Worm (Caenorhabditis elegans) whole organism, mixed stage, embryonic: ENCODE data around the gene F38A6.4.

Experiments
- M03D4.4 ChIP-seq: sonication (generic microtip); optimal IDR thresholded peaks from 2 replicates; lab custom pipeline; 2017; ENCODE audit warnings: mild to moderate bottlenecking, missing genetic modification characterization, missing compliant biosample characterization
- bed-3 ChIP-seq: fragments of 200-800 bp; sonication (Bioruptor generic); optimal IDR thresholded peaks from 3 replicates; lab custom pipeline; 2018; ENCODE audit warnings: mild to moderate bottlenecking, missing genetic modification characterization, moderate library complexity, missing compliant biosample characterization
- blmp-1 ChIP-seq: fragments of 150-350 bp; optimal IDR thresholded peaks from 2 replicates; lab custom pipeline; 2014; ENCODE audit warnings: missing biosample characterization, missing genetic modification characterization
- ceh-39 ChIP-seq: fragments of 150-350 bp; optimal IDR thresholded peaks from 2 replicates; lab custom pipeline; 2014; ENCODE audit warnings: missing biosample characterization, missing genetic modification characterization
- ceh-43 ChIP-seq: fragments of 200-800 bp; sonication (Bioruptor generic); optimal IDR thresholded peaks from 2 replicates; lab custom pipeline; 2018; ENCODE audit warnings: mild to moderate bottlenecking, missing genetic modification characterization, moderate library complexity, missing compliant biosample characterization
- ceh-83 ChIP-seq: fragments of 200-800 bp; sonication (Bioruptor generic); optimal IDR thresholded peaks from 2 replicates; lab custom pipeline; 2018; ENCODE audit warnings: mild to moderate bottlenecking, missing genetic modification characterization, missing compliant biosample characterization
- ces-1 ChIP-seq: fragments of 150-350 bp; optimal IDR thresholded peaks from 2 replicates; lab custom pipeline; 2014; ENCODE audit warnings: missing biosample characterization, missing genetic modification reagents, missing genetic modification characterization
- cnd-1 ChIP-seq: fragments of 200-800 bp; sonication (Bioruptor generic); optimal IDR thresholded peaks from 2 replicates; lab custom pipeline; 2018; ENCODE audit warnings: mild to moderate bottlenecking, missing genetic modification characterization, missing compliant biosample characterization
- drap-1 ChIP-seq: fragments of 200-800 bp; sonication (Bioruptor generic); optimal IDR thresholded peaks from 3 replicates; lab custom pipeline; 2018; ENCODE audit warnings: mild to moderate bottlenecking, missing genetic modification characterization, missing compliant biosample characterization
- elt-1 ChIP-seq: sonication (generic microtip); optimal IDR thresholded peaks from 2 replicates; lab custom pipeline; 2017; ENCODE audit warnings: missing genetic modification characterization, mild to moderate bottlenecking, missing compliant biosample characterization, antibody characterized with exemption, moderate library complexity, borderline replicate concordance; ENCODE audit not compliant: insufficient read depth
- elt-3 ChIP-seq: fragments of 150-350 bp; optimal IDR thresholded peaks from 2 replicates; lab custom pipeline; 2014; ENCODE audit warnings: missing biosample characterization, missing genetic modification characterization
- flh-1 ChIP-seq: fragments of 200-800 bp; sonication (Bioruptor generic); optimal IDR thresholded peaks from 2 replicates; lab custom pipeline; 2018; ENCODE audit warnings: mild to moderate bottlenecking, missing genetic modification characterization, moderate library complexity, missing compliant biosample characterization
- ham-2 ChIP-seq: fragments of 200-800 bp; sonication (Bioruptor generic); optimal IDR thresholded peaks from 2 replicates; lab custom pipeline; 2018; ENCODE audit warnings: mild to moderate bottlenecking, missing genetic modification characterization, missing compliant biosample characterization
- hlh-1 ChIP-seq: fragments of 150-350 bp; optimal IDR thresholded peaks from 2 replicates; lab custom pipeline; 2014; ENCODE audit warnings: missing biosample characterization, missing genetic modification reagents, missing genetic modification characterization
- lin-13 ChIP-seq: fragments of 150-350 bp; optimal IDR thresholded peaks from 2 replicates; lab custom pipeline; 2014; ENCODE audit warnings: missing biosample characterization, missing genetic modification characterization
- lin-32 ChIP-seq: fragments of 200-800 bp; sonication (Bioruptor generic); optimal IDR thresholded peaks from 2 replicates; lab custom pipeline; 2018; ENCODE audit warnings: mild to moderate bottlenecking, missing genetic modification characterization, missing compliant biosample characterization
- mab-5 ChIP-seq: fragments of 150-350 bp; optimal IDR thresholded peaks from 2 replicates; lab custom pipeline; 2014; ENCODE audit warnings: missing biosample characterization, missing genetic modification characterization
- mep-1 ChIP-seq: fragments of 150-350 bp; optimal IDR thresholded peaks from 2 replicates; lab custom pipeline; 2017; ENCODE audit warnings: missing biosample characterization, missing genetic modification reagents, missing genetic modification characterization, inconsistent platforms
- mls-2 ChIP-seq: sonication (generic microtip); optimal IDR thresholded peaks from 2 replicates; lab custom pipeline; 2016; ENCODE audit warnings: mild to moderate bottlenecking, missing genetic modification characterization, moderate library complexity, missing compliant biosample characterization
- nhr-12 ChIP-seq: fragments of 150-350 bp; optimal IDR thresholded peaks from 2 replicates; lab custom pipeline; 2014; ENCODE audit warnings: missing biosample characterization, missing genetic modification characterization
- nhr-2 ChIP-seq: fragments of 150-350 bp; optimal IDR thresholded peaks from 2 replicates; lab custom pipeline; 2014; ENCODE audit warnings: missing biosample characterization, missing genetic modification characterization
- nhr-237 ChIP-seq: fragments of 150-350 bp; optimal IDR thresholded peaks from 2 replicates; lab custom pipeline; 2014; ENCODE audit warnings: missing biosample characterization, missing genetic modification characterization
- nhr-28 ChIP-seq: fragments of 150-350 bp; optimal IDR thresholded peaks from 2 replicates; lab custom pipeline; 2014; ENCODE audit warnings: missing biosample characterization, missing genetic modification characterization
- nhr-76 ChIP-seq: sonication (generic microtip); optimal IDR thresholded peaks from 2 replicates; lab custom pipeline; 2017; ENCODE audit warnings: missing biosample characterization, missing genetic modification characterization
- sem-2 ChIP-seq: fragments of 200-800 bp; sonication (Bioruptor generic); optimal IDR thresholded peaks from 2 replicates; lab custom pipeline; 2018; ENCODE audit warnings: mild to moderate bottlenecking, missing genetic modification characterization, missing compliant biosample characterization
- snpc-4 ChIP-seq: fragments of 150-350 bp; optimal IDR thresholded peaks from 2 replicates; lab custom pipeline; 2014; ENCODE audit warnings: missing biosample characterization, missing genetic modification characterization
- sptf-1 ChIP-seq: sonication (generic microtip); optimal IDR thresholded peaks from 2 replicates; lab custom pipeline; 2017; ENCODE audit warnings: mild to moderate bottlenecking, missing genetic modification characterization, moderate library complexity, missing compliant biosample characterization
- tbx-8 ChIP-seq: fragments of 200-800 bp; sonication (Bioruptor generic); optimal IDR thresholded peaks from 2 replicates; lab custom pipeline; 2018; ENCODE audit warnings: mild to moderate bottlenecking, missing genetic modification characterization, moderate library complexity, missing compliant biosample characterization
- unc-120 ChIP-seq: sonication (generic microtip); optimal IDR thresholded peaks from 2 replicates; lab custom pipeline; 2017; ENCODE audit warnings: missing genetic modification characterization, missing compliant biosample characterization; ENCODE audit not compliant: poor library complexity, severe bottlenecking
- unc-39 ChIP-seq: fragments of 150-350 bp; optimal IDR thresholded peaks from 2 replicates; lab custom pipeline; 2014; ENCODE audit warnings: missing biosample characterization, missing genetic modification characterization
- zip-8 ChIP-seq: fragments of 150-350 bp; optimal IDR thresholded peaks from 2 replicates; lab custom pipeline; 2014; ENCODE audit warnings: missing biosample characterization, missing genetic modification characterization
- ztf-11 ChIP-seq: fragments of 150-350 bp; optimal IDR thresholded peaks from 2 replicates; lab custom pipeline; 2014; ENCODE audit warnings: missing biosample characterization, missing genetic modification characterization

F38A6.4 gene

DNA sequence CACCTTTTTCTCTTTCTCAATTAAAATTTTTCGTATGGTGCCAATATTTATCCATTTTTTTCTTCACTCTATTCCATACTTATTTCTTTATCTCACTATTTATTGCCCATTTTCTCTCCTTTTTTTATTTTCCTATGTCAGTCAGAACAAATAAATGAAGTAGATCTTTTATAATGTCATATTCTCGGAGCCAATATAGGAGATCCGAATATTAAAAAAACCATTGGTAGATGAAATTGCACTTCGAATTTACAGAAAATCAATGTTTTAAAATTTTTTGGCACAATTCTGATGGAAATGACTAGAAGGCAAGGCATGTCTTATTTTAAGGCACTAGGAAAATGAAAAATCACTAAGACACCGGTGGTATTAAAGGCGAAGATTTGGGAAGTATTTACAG is 15.4 kb upstream of the F38A6.4 start:
- no peak for TF ChIP-seq ceh-39 (tag; lab: Kevin White, UChicago)
- no peak for TF ChIP-seq bed-3 (GFP tag; lab: Kevin White, UChicago)
- TF ChIP-seq ceh-43 (GFP tag; lab: Kevin White, UChicago): no peak
- TF ChIP-seq elt-1: no peak
- TF ChIP-seq M03D4.4 (tag; lab: Kevin White, UChicago): no peak
- TF ChIP-seq ces-1: no peak
- TF ChIP-seq blmp-1 (tag; lab: Kevin White, UChicago): no peak
- TF ChIP-seq cnd-1 (tag; lab: Kevin White, UChicago): no peak
- TF ChIP-seq drap-1 (GFP tag; lab: Kevin White, UChicago): no peak
- no peak for TF ChIP-seq unc-39 (tag; lab: Kevin White, UChicago)
- no peak for TF ChIP-seq hlh-1 (tag; lab: Kevin White, UChicago)

DNA sequence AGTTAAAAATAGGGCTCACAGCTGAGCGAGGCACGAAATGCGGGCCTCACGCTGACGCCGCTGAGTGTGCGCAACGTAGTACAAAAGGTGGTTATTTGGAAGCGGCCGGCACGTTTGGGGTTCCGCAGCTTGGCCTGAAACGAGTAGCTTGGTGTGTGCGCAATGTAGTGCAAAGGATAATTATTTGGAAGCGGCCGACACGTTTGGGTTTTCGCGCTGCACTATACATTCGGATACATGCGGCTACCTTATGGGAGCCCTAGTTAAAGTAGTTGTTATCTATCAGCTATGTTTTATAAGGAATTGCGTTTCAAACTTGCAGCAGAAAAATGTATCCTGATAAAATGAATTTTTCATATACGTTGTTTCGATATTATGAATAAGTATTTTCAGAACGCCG is 14.8 kb upstream of the F38A6.4 start, which contains the start of gene Y44A6D.1:
Gene Y44A6D.1 (minus strand): TSS at position 23 of the 400 bp plus-strand sequence.
- TF ChIP-seq drap-1 (GFP tag; lab: Kevin White, UChicago): peak; percentile 39
- no peak for TF ChIP-seq unc-39 (tag; lab: Kevin White, UChicago)
- no peak for TF ChIP-seq blmp-1 (tag; lab: Kevin White, UChicago)
- TF ChIP-seq nhr-237 (tag; lab: Kevin White, UChicago): no peak
- TF ChIP-seq lin-32: no peak
- no peak for TF ChIP-seq bed-3 (GFP tag; lab: Kevin White, UChicago)
- TF ChIP-seq nhr-12 (tag; lab: Kevin White, UChicago): no peak

DNA sequence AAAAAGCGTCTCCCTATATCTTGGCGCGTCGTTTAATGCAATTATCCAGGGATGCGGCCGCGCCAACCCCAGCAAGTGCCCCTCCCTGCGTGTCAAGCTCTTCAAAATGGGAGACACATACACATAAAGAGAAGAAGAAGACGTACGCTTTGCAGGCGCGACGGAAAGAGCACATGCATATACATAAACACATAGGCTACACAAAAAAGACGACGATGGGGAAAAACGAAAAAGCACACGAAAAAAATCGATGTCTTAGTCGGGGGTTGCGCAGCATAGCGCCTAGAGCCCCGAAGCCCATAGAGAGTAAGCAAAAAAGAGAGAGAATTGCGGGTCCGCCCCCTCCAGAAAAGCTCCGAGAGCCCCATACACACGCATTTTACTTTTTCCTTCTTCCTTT is 13.9 kb upstream of the F38A6.4 start, which contains the start of gene tpan-1:
Gene tpan-1 (plus strand): TSS at position 398 of the 400 bp plus-strand sequence.
- TF ChIP-seq lin-32: no peak
- TF ChIP-seq ces-1: peak; percentile 88
- TF ChIP-seq drap-1 (GFP tag; lab: Kevin White, UChicago): peak; percentile 41
- TF ChIP-seq hlh-1 (tag; lab: Kevin White, UChicago): no peak

- no peak for TF ChIP-seq ham-2 (GFP tag; lab: Kevin White, UChicago)
- TF ChIP-seq nhr-76 (tag; lab: Kevin White, UChicago): no peak
- TF ChIP-seq ceh-83 (GFP tag; lab: Kevin White, UChicago): no peak
- TF ChIP-seq ceh-39 (tag; lab: Kevin White, UChicago): no peak
- TF ChIP-seq mep-1 (tag; lab: Kevin White, UChicago): no peak
- no peak for TF ChIP-seq flh-1 (GFP tag; lab: Kevin White, UChicago)
- TF ChIP-seq mab-5 (tag; lab: Kevin White, UChicago): no peak
- no peak for TF ChIP-seq bed-3 (GFP tag; lab: Kevin White, UChicago)
- no peak for TF ChIP-seq drap-1 (GFP tag; lab: Kevin White, UChicago)
- TF ChIP-seq mls-2 (tag; lab: Kevin White, UChicago): no peak
- no peak for TF ChIP-seq nhr-2
- no peak for TF ChIP-seq blmp-1 (tag; lab: Kevin White, UChicago)
- no peak for TF ChIP-seq elt-1
- no peak for TF ChIP-seq hlh-1 (tag; lab: Kevin White, UChicago)
- no peak for TF ChIP-seq elt-3 (tag; lab: Kevin White, UChicago)
- no peak for TF ChIP-seq lin-13 (tag; lab: Kevin White, UChicago)
- no peak for TF ChIP-seq nhr-237 (tag; lab: Kevin White, UChicago)
These were observed 10.7 kb upstream of the F38A6.4 start for ce11 chrV:20785848-20786225.

DNA sequence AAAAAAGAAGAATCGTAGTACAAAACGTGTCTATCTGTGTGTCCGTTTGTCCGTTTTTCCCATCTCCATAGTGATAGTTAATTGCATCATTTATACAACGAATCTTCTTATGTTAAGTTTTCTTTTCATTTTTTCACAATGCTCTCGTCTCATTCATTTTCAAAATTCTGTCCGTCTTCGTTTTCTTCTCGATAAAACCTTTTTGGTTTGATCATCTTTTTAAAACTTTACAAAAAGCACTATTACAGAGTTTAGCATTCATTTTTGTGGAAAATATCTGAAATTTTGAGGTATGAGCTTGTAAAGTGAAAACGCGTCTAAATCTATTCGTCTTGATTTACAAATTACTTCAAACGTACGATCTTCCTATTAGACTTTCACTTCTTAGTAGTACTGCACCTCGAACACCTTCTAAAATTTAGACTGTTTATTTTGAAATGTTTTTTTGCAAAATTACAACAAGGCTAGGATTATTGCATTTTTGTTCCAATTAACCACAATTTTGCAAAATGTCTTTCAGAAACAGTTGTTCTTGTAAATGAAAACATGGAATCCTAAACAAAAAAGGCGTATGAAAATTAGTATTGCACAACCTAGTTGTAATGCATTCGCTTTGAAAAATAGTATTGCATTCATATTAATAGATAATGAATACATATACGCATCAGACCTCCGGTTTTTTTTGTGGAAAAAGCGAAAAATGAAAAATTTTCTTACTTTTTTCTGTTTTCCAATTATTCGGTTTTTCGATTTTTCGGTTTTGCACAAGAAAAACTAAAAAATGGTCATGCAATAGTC is 10.1 kb upstream of the F38A6.4 start:
- TF ChIP-seq elt-3 (tag; lab: Kevin White, UChicago) (no peak), sptf-1 (tag; lab: Kevin White, UChicago) (no peak), cnd-1 (tag; lab: Kevin White, UChicago) (no peak), nhr-12 (tag; lab: Kevin White, UChicago) (no peak), ceh-39 (tag; lab: Kevin White, UChicago) (no peak), hlh-1 (tag; lab: Kevin White, UChicago) (no peak), lin-32 (no peak), M03D4.4 (tag; lab: Kevin White, UChicago) (no peak), tbx-8 (GFP tag; lab: Kevin White, UChicago) (no peak), blmp-1 (tag; lab: Kevin White, UChicago) (no peak), nhr-237 (tag; lab: Kevin White, UChicago) (no peak), flh-1 (GFP tag; lab: Kevin White, UChicago) (no peak), zip-8 (tag; lab: Kevin White, UChicago) (no peak), sem-2 (GFP tag; lab: Kevin White, UChicago) (no peak), ztf-11 (tag; lab: Kevin White, UChicago) (no peak), nhr-28 (tag; lab: Kevin White, UChicago) (no peak), ceh-83 (GFP tag; lab: Kevin White, UChicago) (no peak), unc-39 (tag; lab: Kevin White, UChicago) (no peak), snpc-4 (tag; lab: Kevin White, UChicago) (no peak), unc-120 (tag; lab: Kevin White, UChicago) (no peak)
